Worm (Caenorhabditis elegans) whole organism, L1 larva: ENCODE measurements around the gene cal-1.

Source experiments
- C16A3.4 ChIP-seq: fragments of 150-350 bp; optimal IDR thresholded peaks from 2 replicates; lab custom pipeline; 2014; ENCODE audit warnings: missing biosample characterization, missing genetic modification characterization
- Y116A8C.19 ChIP-seq: sonication (generic microtip); optimal IDR thresholded peaks from 2 replicates; lab custom pipeline; 2016; ENCODE audit warnings: missing compliant biosample characterization, missing genetic modification characterization, borderline replicate concordance
- blmp-1 ChIP-seq: fragments of 150-350 bp; optimal IDR thresholded peaks from 2 replicates; lab custom pipeline; 2014; ENCODE audit warnings: missing biosample characterization, missing genetic modification characterization
- ceh-82 ChIP-seq, 3 experiments: fragments of 150-350 bp in 1 of 3; sonication (generic microtip) in 2 of 3; optimal IDR thresholded peaks; 2 replicates each; lab custom pipeline; 2014 to 2017; ENCODE audit warnings: missing biosample characterization in 3 of 3, missing genetic modification characterization in 3 of 3
- dpl-1 ChIP-seq, 3 experiments: fragments of 150-350 bp in 2 of 3; sonication (generic microtip) in 1 of 3; optimal IDR thresholded peaks; 2 replicates each; lab custom pipeline; 2014 to 2017; ENCODE audit warnings: missing biosample characterization in 3 of 3, missing genetic modification characterization in 3 of 3, missing genetic modification reagents in 3 of 3
- dsc-1 ChIP-seq: sonication (generic microtip); optimal IDR thresholded peaks from 2 replicates; lab custom pipeline; 2016; ENCODE audit warnings: mild to moderate bottlenecking, missing genetic modification characterization, missing compliant biosample characterization
- egl-13 ChIP-seq: sonication (generic microtip); optimal IDR thresholded peaks from 2 replicates; lab custom pipeline; 2016; ENCODE audit warnings: missing genotype, missing genetic modification reagents, missing genetic modification characterization, missing compliant biosample characterization
- egl-27 ChIP-seq, 2 experiments: fragments of 150-350 bp in 1 of 2; sonication (generic microtip); optimal IDR thresholded peaks; 3 replicates each; lab custom pipeline; 2017 to 2018; ENCODE audit warnings: missing biosample characterization in 2 of 2, missing genetic modification characterization in 2 of 2, missing genetic modification reagents in 2 of 2
- elt-2 ChIP-seq: sonication (generic microtip); optimal IDR thresholded peaks from 2 replicates; lab custom pipeline; 2016; ENCODE audit warnings: missing genetic modification characterization, mild to moderate bottlenecking, inconsistent platforms, missing compliant biosample characterization, missing genetic modification reagents
- grh-1 ChIP-seq: fragments of 200-800 bp; sonication (Bioruptor generic); IDR thresholded peaks from 2 replicates; pipeline ENCODE4 v1.3.6; 2022; ENCODE audit warnings: missing genetic modification reagents, missing genetic modification characterization, missing compliant biosample characterization
- hlh-17 ChIP-seq: fragments of 200-800 bp; sonication (Bioruptor generic); optimal IDR thresholded peaks from 2 replicates; lab custom pipeline; 2018; ENCODE audit warnings: missing genetic modification characterization, mild to moderate bottlenecking, missing compliant biosample characterization, moderate library complexity, borderline replicate concordance
- hlh-4 ChIP-seq: sonication (generic microtip); optimal IDR thresholded peaks from 2 replicates; lab custom pipeline; 2016; ENCODE audit warnings: mild to moderate bottlenecking, missing genetic modification characterization, missing compliant biosample characterization
- isw-1 ChIP-seq: fragments of 200-800 bp; sonication (Bioruptor generic); IDR thresholded peaks from 2 replicates; pipeline ENCODE4 v1.3.6; 2022; ENCODE audit warnings: missing genetic modification characterization, missing compliant biosample characterization
- lin-14 ChIP-seq: fragments of 200-800 bp; sonication (Bioruptor generic); optimal IDR thresholded peaks from 2 replicates; lab custom pipeline; 2018; ENCODE audit warnings: mild to moderate bottlenecking, missing genetic modification characterization, moderate library complexity, missing compliant biosample characterization
- lin-15B ChIP-seq: fragments of 150-350 bp; sonication (generic microtip); optimal IDR thresholded peaks from 3 replicates; lab custom pipeline; 2014; ENCODE audit warnings: missing biosample characterization, missing genetic modification characterization
- lin-35 ChIP-seq, 2 experiments: fragments of 150-350 bp; optimal IDR thresholded peaks; 2 replicates each; lab custom pipeline; 2014; ENCODE audit warnings: missing biosample characterization in 2 of 2, missing genetic modification characterization in 2 of 2, missing genetic modification reagents in 2 of 2
- mab-9 ChIP-seq: fragments of 200-800 bp; sonication (Bioruptor generic); IDR thresholded peaks from 2 replicates; pipeline ENCODE4 v1.3.6; 2022; ENCODE audit warnings: missing genetic modification reagents, missing genetic modification characterization, missing compliant biosample characterization
- mdl-1 ChIP-seq, 2 experiments: fragments of 150-350 bp; optimal IDR thresholded peaks; 2 replicates each; lab custom pipeline; 2014 to 2017; ENCODE audit warnings: missing biosample characterization in 2 of 2, missing genetic modification characterization in 2 of 2, inconsistent platforms in 1 of 2
- mef-2 ChIP-seq: fragments of 150-350 bp; optimal IDR thresholded peaks from 2 replicates; lab custom pipeline; 2014; ENCODE audit warnings: missing biosample characterization, missing genetic modification characterization
- nhr-11 ChIP-seq: fragments of 150-350 bp; optimal IDR thresholded peaks from 2 replicates; lab custom pipeline; 2014; ENCODE audit warnings: missing biosample characterization, missing genetic modification characterization
- nhr-19 ChIP-seq: fragments of 200-800 bp; sonication (Bioruptor generic); conservative IDR thresholded peaks from 2 replicates; pipeline ENCODE4 v1.3.6; 2022; ENCODE audit warnings: missing genetic modification characterization, missing compliant biosample characterization
- nhr-237 ChIP-seq: fragments of 150-350 bp; optimal IDR thresholded peaks from 2 replicates; lab custom pipeline; 2014; ENCODE audit warnings: missing biosample characterization, missing genetic modification characterization
- nhr-47 ChIP-seq: sonication (generic microtip); optimal IDR thresholded peaks from 2 replicates; lab custom pipeline; 2016; ENCODE audit warnings: mild to moderate bottlenecking, missing genetic modification characterization, moderate library complexity, missing compliant biosample characterization
- nhr-90 ChIP-seq: sonication (generic microtip); optimal IDR thresholded peaks from 2 replicates; lab custom pipeline; 2016; ENCODE audit warnings: mild to moderate bottlenecking, missing genetic modification characterization, missing compliant biosample characterization; ENCODE audit not compliant: poor library complexity
- pag-3 ChIP-seq: sonication (generic microtip); optimal IDR thresholded peaks from 2 replicates; lab custom pipeline; 2017; ENCODE audit warnings: missing genetic modification characterization, mild to moderate bottlenecking, missing compliant biosample characterization, antibody characterized with exemption, borderline replicate concordance; ENCODE audit not compliant: insufficient read depth
- pax-3 ChIP-seq: fragments of 200-800 bp; sonication (Bioruptor generic); optimal IDR thresholded peaks from 2 replicates; lab custom pipeline; 2018; ENCODE audit warnings: mild to moderate bottlenecking, missing genetic modification characterization, moderate library complexity, missing compliant biosample characterization
- pqm-1 ChIP-seq: sonication (generic microtip); optimal IDR thresholded peaks from 3 replicates; lab custom pipeline; 2017; ENCODE audit warnings: missing biosample characterization, missing genetic modification characterization
- rnt-1 ChIP-seq: sonication (generic microtip); optimal IDR thresholded peaks from 2 replicates; lab custom pipeline; 2016; ENCODE audit warnings: mild to moderate bottlenecking, missing genetic modification characterization, moderate library complexity, missing compliant biosample characterization
- snu-23 ChIP-seq: sonication (generic microtip); optimal IDR thresholded peaks from 2 replicates; lab custom pipeline; 2016; ENCODE audit warnings: missing genetic modification characterization, missing compliant biosample characterization
- sox-4 ChIP-seq: sonication (generic microtip); optimal IDR thresholded peaks from 2 replicates; lab custom pipeline; 2016; ENCODE audit warnings: missing genetic modification characterization, missing compliant biosample characterization
- tbx-2 ChIP-seq: sonication (generic microtip); optimal IDR thresholded peaks from 2 replicates; lab custom pipeline; 2016; ENCODE audit warnings: missing genetic modification characterization, missing compliant biosample characterization
- unc-30 ChIP-seq: sonication (generic microtip); optimal IDR thresholded peaks from 2 replicates; lab custom pipeline; 2017; ENCODE audit warnings: missing biosample characterization, missing genetic modification characterization
- unc-62 ChIP-seq: fragments of 150-350 bp; optimal IDR thresholded peaks from 2 replicates; lab custom pipeline; 2014; ENCODE audit warnings: missing biosample characterization, missing genetic modification reagents, missing genetic modification characterization
- unc-86 ChIP-seq: sonication (generic microtip); optimal IDR thresholded peaks from 2 replicates; lab custom pipeline; 2016; ENCODE audit warnings: missing genetic modification characterization, missing compliant biosample characterization
- unc-98 ChIP-seq: fragments of 200-800 bp; sonication (Bioruptor generic); IDR thresholded peaks from 2 replicates; pipeline ENCODE4 v1.3.6; 2022; ENCODE audit warnings: missing genetic modification characterization, missing compliant biosample characterization
- xbp-1 ChIP-seq: sonication (generic microtip); optimal IDR thresholded peaks from 2 replicates; lab custom pipeline; 2016; ENCODE audit warnings: missing genetic modification characterization, missing compliant biosample characterization
- zag-1 ChIP-seq: fragments of 150-350 bp; optimal IDR thresholded peaks from 2 replicates; lab custom pipeline; 2014; ENCODE audit warnings: missing biosample characterization, missing genetic modification characterization
- zip-4 ChIP-seq: fragments of 200-800 bp; sonication (Bioruptor generic); optimal IDR thresholded peaks from 2 replicates; lab custom pipeline; 2018; ENCODE audit warnings: mild to moderate bottlenecking, missing genetic modification characterization, moderate library complexity, missing compliant biosample characterization
- ztf-4 ChIP-seq: fragments of 150-350 bp; optimal IDR thresholded peaks from 2 replicates; lab custom pipeline; 2014; ENCODE audit warnings: missing biosample characterization, missing genetic modification characterization

Gene cal-1

DNA sequence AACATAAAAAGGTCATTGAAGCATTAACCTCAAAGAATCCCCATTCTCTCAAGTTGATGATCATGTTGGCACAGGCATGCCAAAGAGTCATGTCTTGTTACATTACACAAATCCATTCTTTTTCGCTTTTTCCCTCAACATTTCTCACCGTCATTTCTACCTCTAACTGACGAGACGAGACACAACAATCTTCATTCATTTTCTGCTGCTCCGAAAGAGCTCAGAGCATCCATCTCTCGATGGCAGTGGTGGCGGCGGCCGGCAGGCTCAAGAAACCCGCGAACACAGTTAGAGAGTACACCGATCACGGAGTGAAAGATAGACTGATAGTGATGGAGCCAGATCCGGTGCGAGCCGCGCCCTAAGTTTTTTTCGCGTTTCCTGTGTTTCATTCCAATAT lies 39.9 kb downstream of the cal-1 start (continued):
- TF ChIP-seq mdl-1 (tag; optimal IDR thresholded peaks at IDR 0.05; lab: Kevin White, UChicago) (no peak), snu-23 (GFP tag; lab: Kevin White, UChicago) (peak; percentile 23), dsc-1 (tag; lab: Kevin White, UChicago) (no peak), zip-4 (no peak), tbx-2 (tag; lab: Kevin White, UChicago) (no peak), grh-1 (no peak), xbp-1 (no peak), pax-3 (tag; lab: Kevin White, UChicago) (no peak), rnt-1 (tag; lab: Kevin White, UChicago) (peak; percentile 61), lin-14 (peak; percentile 70), egl-27 (tag; optimal IDR thresholded peaks at IDR 0.05; lab: Kevin White, UChicago) (no peak), nhr-11 (tag; lab: Kevin White, UChicago) (no peak), ceh-82 (tag; optimal IDR thresholded peaks at IDR 0.05; lab: Kevin White, UChicago) (no peak), pqm-1 (no peak), unc-86 (no peak), nhr-19 (GFP tag; lab: Robert Waterston, UW) (0 out of 2 replicates have a peak, but pooled peaks have one; percentile 10), lin-15B (tag; lab: Kevin White, UChicago) (no peak)

DNA sequence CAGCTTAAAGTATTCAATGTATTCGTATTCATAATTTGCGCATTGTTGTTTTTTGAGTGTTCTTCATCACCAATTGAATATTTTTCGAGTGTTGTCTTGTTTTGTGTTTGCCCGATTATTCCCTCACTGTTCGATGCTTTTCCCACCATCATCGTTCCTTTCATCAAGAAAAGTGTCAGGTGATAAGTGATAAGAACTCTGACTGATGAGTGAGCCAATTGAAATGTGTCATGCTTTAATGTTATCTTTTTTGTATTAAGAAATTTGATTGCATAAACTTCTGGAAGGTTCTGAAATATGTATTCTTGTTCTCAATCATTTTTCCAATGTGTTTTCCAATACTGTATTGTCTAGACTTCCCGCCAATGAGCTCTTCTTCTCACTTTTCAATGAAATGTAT lies 41.7 kb downstream of the cal-1 start:
- TF ChIP-seq egl-13 (no peak), blmp-1 (no peak), mef-2 (tag; lab: Kevin White, UChicago) (no peak), egl-27 (tag; optimal IDR thresholded peaks at IDR 0.05; lab: Kevin White, UChicago) (no peak), mab-9 (GFP tag; lab: Robert Waterston, UW) (no peak), hlh-4 (tag; lab: Kevin White, UChicago) (no peak), lin-35 (GFP tag; optimal IDR thresholded peaks at IDR 0.05; lab: Kevin White, UChicago) (peak in 1 of 2 experiments; percentile 13), unc-30 (tag; lab: Kevin White, UChicago) (no peak), elt-2 (peak; percentile 74)

DNA sequence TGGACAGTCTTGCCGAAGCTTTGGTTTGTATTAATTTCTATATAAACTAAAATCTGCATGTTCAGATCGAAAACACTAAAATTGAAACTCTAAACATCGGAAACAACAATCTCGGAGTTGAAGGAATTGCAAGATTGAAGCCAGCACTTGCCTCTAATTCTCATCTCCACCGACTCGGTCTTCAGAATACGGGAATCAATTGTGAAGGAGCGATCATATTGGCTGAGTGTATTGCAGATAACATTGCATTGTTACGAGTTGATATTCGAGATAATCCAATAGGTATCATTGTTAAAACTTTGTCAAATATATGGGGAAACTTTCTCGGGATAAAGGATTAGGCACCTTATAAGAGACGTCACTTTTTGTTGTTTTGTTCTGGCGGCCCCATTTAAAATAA lies 46.7 kb downstream of the cal-1 start:
- TF ChIP-seq Y116A8C.19 (no peak), unc-98 (GFP tag; lab: Robert Waterston, UW) (no peak), pag-3 (tag; lab: Kevin White, UChicago) (no peak), zag-1 (tag; lab: Kevin White, UChicago) (no peak)

DNA sequence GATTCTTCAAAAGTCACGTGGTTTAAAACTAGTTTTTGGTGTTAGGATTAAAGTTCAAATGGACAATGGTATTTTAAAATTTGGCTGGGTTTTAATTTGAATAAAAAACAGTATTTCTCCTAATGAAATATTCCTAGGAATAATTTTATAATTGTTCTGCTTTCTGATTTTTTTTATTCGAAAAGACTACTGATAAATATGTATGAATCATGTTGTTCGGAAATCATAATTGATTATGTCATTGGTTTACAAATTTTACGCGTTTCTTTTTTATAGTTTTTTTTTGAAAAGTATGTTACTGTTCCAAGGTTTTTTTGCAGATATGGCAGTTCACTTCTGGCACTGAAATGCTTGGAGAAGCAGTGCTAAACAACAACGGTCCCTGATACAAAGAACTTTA lies 48.7 kb downstream of the cal-1 start, which contains the start of gene F28C1.3:
Gene F28C1.3, plus strand, starts transcription at position 301 of the 400 bp plus-strand sequence.
- no peak for TF ChIP-seq isw-1 (GFP tag; lab: Robert Waterston, UW)
- no peak for TF ChIP-seq nhr-90 (tag; lab: Kevin White, UChicago)
- TF ChIP-seq unc-62, result no peak
- no peak for TF ChIP-seq hlh-17 (GFP tag; lab: Kevin White, UChicago)
- no peak for TF ChIP-seq zag-1 (tag; lab: Kevin White, UChicago)
- TF ChIP-seq unc-86, result no peak
- no peak for TF ChIP-seq ceh-82 (tag; optimal IDR thresholded peaks at IDR 0.05; lab: Kevin White, UChicago)
- TF ChIP-seq dpl-1 (GFP tag; optimal IDR thresholded peaks at IDR 0.05; lab: Kevin White, UChicago), result no peak
- no peak for TF ChIP-seq sox-4 (tag; lab: Kevin White, UChicago)
- no peak for TF ChIP-seq nhr-237 (tag; lab: Kevin White, UChicago)
- TF ChIP-seq nhr-47 (tag; lab: Kevin White, UChicago), result no peak
- no peak for TF ChIP-seq ztf-4
- no peak for TF ChIP-seq C16A3.4
